Worm (Caenorhabditis elegans) whole organism, mixed stage, embryonic: ENCODE measurements around the gene vha-1.

Experiments used
- M03D4.4 ChIP-seq: sonication (generic microtip); optimal IDR thresholded peaks from 2 replicates; lab custom pipeline; 2017; ENCODE audit warnings: mild to moderate bottlenecking, missing genetic modification characterization, missing compliant biosample characterization
- bed-3 ChIP-seq: fragments of 200-800 bp; sonication (Bioruptor generic); optimal IDR thresholded peaks from 3 replicates; lab custom pipeline; 2018; ENCODE audit warnings: mild to moderate bottlenecking, missing genetic modification characterization, moderate library complexity, missing compliant biosample characterization
- blmp-1 ChIP-seq: fragments of 150-350 bp; optimal IDR thresholded peaks from 2 replicates; lab custom pipeline; 2014; ENCODE audit warnings: missing biosample characterization, missing genetic modification characterization
- ceh-39 ChIP-seq: fragments of 150-350 bp; optimal IDR thresholded peaks from 2 replicates; lab custom pipeline; 2014; ENCODE audit warnings: missing biosample characterization, missing genetic modification characterization
- ceh-43 ChIP-seq: fragments of 200-800 bp; sonication (Bioruptor generic); optimal IDR thresholded peaks from 2 replicates; lab custom pipeline; 2018; ENCODE audit warnings: mild to moderate bottlenecking, missing genetic modification characterization, moderate library complexity, missing compliant biosample characterization
- ceh-83 ChIP-seq: fragments of 200-800 bp; sonication (Bioruptor generic); optimal IDR thresholded peaks from 2 replicates; lab custom pipeline; 2018; ENCODE audit warnings: mild to moderate bottlenecking, missing genetic modification characterization, missing compliant biosample characterization
- ces-1 ChIP-seq: fragments of 150-350 bp; optimal IDR thresholded peaks from 2 replicates; lab custom pipeline; 2014; ENCODE audit warnings: missing biosample characterization, missing genetic modification reagents, missing genetic modification characterization
- cnd-1 ChIP-seq: fragments of 200-800 bp; sonication (Bioruptor generic); optimal IDR thresholded peaks from 2 replicates; lab custom pipeline; 2018; ENCODE audit warnings: mild to moderate bottlenecking, missing genetic modification characterization, missing compliant biosample characterization
- drap-1 ChIP-seq: fragments of 200-800 bp; sonication (Bioruptor generic); optimal IDR thresholded peaks from 3 replicates; lab custom pipeline; 2018; ENCODE audit warnings: mild to moderate bottlenecking, missing genetic modification characterization, missing compliant biosample characterization
- elt-1 ChIP-seq: sonication (generic microtip); optimal IDR thresholded peaks from 2 replicates; lab custom pipeline; 2017; ENCODE audit warnings: missing genetic modification characterization, mild to moderate bottlenecking, missing compliant biosample characterization, antibody characterized with exemption, moderate library complexity, borderline replicate concordance; ENCODE audit not compliant: insufficient read depth
- ham-2 ChIP-seq: fragments of 200-800 bp; sonication (Bioruptor generic); optimal IDR thresholded peaks from 2 replicates; lab custom pipeline; 2018; ENCODE audit warnings: mild to moderate bottlenecking, missing genetic modification characterization, missing compliant biosample characterization
- hlh-1 ChIP-seq: fragments of 150-350 bp; optimal IDR thresholded peaks from 2 replicates; lab custom pipeline; 2014; ENCODE audit warnings: missing biosample characterization, missing genetic modification reagents, missing genetic modification characterization
- lin-13 ChIP-seq: fragments of 150-350 bp; optimal IDR thresholded peaks from 2 replicates; lab custom pipeline; 2014; ENCODE audit warnings: missing biosample characterization, missing genetic modification characterization
- lin-32 ChIP-seq: fragments of 200-800 bp; sonication (Bioruptor generic); optimal IDR thresholded peaks from 2 replicates; lab custom pipeline; 2018; ENCODE audit warnings: mild to moderate bottlenecking, missing genetic modification characterization, missing compliant biosample characterization
- lsy-2 ChIP-seq: fragments of 150-350 bp; optimal IDR thresholded peaks from 2 replicates; lab custom pipeline; 2014; ENCODE audit warnings: missing biosample characterization, missing genetic modification characterization
- mab-5 ChIP-seq: fragments of 150-350 bp; optimal IDR thresholded peaks from 2 replicates; lab custom pipeline; 2014; ENCODE audit warnings: missing biosample characterization, missing genetic modification characterization
- mep-1 ChIP-seq: fragments of 150-350 bp; optimal IDR thresholded peaks from 2 replicates; lab custom pipeline; 2017; ENCODE audit warnings: missing biosample characterization, missing genetic modification reagents, missing genetic modification characterization, inconsistent platforms
- mls-2 ChIP-seq: sonication (generic microtip); optimal IDR thresholded peaks from 2 replicates; lab custom pipeline; 2016; ENCODE audit warnings: mild to moderate bottlenecking, missing genetic modification characterization, moderate library complexity, missing compliant biosample characterization
- nhr-12 ChIP-seq: fragments of 150-350 bp; optimal IDR thresholded peaks from 2 replicates; lab custom pipeline; 2014; ENCODE audit warnings: missing biosample characterization, missing genetic modification characterization
- nhr-2 ChIP-seq: fragments of 150-350 bp; optimal IDR thresholded peaks from 2 replicates; lab custom pipeline; 2014; ENCODE audit warnings: missing biosample characterization, missing genetic modification characterization
- nhr-237 ChIP-seq: fragments of 150-350 bp; optimal IDR thresholded peaks from 2 replicates; lab custom pipeline; 2014; ENCODE audit warnings: missing biosample characterization, missing genetic modification characterization
- nhr-28 ChIP-seq: fragments of 150-350 bp; optimal IDR thresholded peaks from 2 replicates; lab custom pipeline; 2014; ENCODE audit warnings: missing biosample characterization, missing genetic modification characterization
- nhr-76 ChIP-seq: sonication (generic microtip); optimal IDR thresholded peaks from 2 replicates; lab custom pipeline; 2017; ENCODE audit warnings: missing biosample characterization, missing genetic modification characterization
- pha-4 ChIP-seq: fragments of 150-350 bp; optimal IDR thresholded peaks from 2 replicates; lab custom pipeline; 2018; ENCODE audit warnings: missing biosample characterization, missing genetic modification reagents, missing genetic modification characterization
- sem-2 ChIP-seq: fragments of 200-800 bp; sonication (Bioruptor generic); optimal IDR thresholded peaks from 2 replicates; lab custom pipeline; 2018; ENCODE audit warnings: mild to moderate bottlenecking, missing genetic modification characterization, missing compliant biosample characterization
- sptf-1 ChIP-seq: sonication (generic microtip); optimal IDR thresholded peaks from 2 replicates; lab custom pipeline; 2017; ENCODE audit warnings: mild to moderate bottlenecking, missing genetic modification characterization, moderate library complexity, missing compliant biosample characterization
- tbx-8 ChIP-seq: fragments of 200-800 bp; sonication (Bioruptor generic); optimal IDR thresholded peaks from 2 replicates; lab custom pipeline; 2018; ENCODE audit warnings: mild to moderate bottlenecking, missing genetic modification characterization, moderate library complexity, missing compliant biosample characterization
- unc-120 ChIP-seq: sonication (generic microtip); optimal IDR thresholded peaks from 2 replicates; lab custom pipeline; 2017; ENCODE audit warnings: missing genetic modification characterization, missing compliant biosample characterization; ENCODE audit not compliant: poor library complexity, severe bottlenecking
- unc-39 ChIP-seq: fragments of 150-350 bp; optimal IDR thresholded peaks from 2 replicates; lab custom pipeline; 2014; ENCODE audit warnings: missing biosample characterization, missing genetic modification characterization
- unc-62 ChIP-seq: fragments of 150-350 bp; optimal IDR thresholded peaks from 2 replicates; lab custom pipeline; 2014; ENCODE audit warnings: missing biosample characterization, missing genetic modification reagents, missing genetic modification characterization
- zip-8 ChIP-seq: fragments of 150-350 bp; optimal IDR thresholded peaks from 2 replicates; lab custom pipeline; 2014; ENCODE audit warnings: missing biosample characterization, missing genetic modification characterization

Gene vha-1

ce11 chrIII:9817894-9818293, 36.8 kb downstream of the vha-1 start:
- TF ChIP-seq mls-2 (tag; lab: Kevin White, UChicago) = no peak
- TF ChIP-seq lsy-2 = peak; percentile 81
- no peak for TF ChIP-seq drap-1 (GFP tag; lab: Kevin White, UChicago)

- TF ChIP-seq sptf-1 (tag; lab: Kevin White, UChicago) (peak; percentile 37), nhr-28 (tag; lab: Kevin White, UChicago) (no peak), ces-1 (GFP tag; lab: Kevin White, UChicago) (no peak), mab-5 (tag; lab: Kevin White, UChicago) (no peak), M03D4.4 (tag; lab: Kevin White, UChicago) (no peak), pha-4 (tag; lab: Kevin White, UChicago) (peak; percentile 23), unc-120 (tag; lab: Kevin White, UChicago) (no peak), ceh-43 (GFP tag; lab: Kevin White, UChicago) (no peak), mep-1 (peak; percentile 49), unc-62 (GFP tag; lab: Kevin White, UChicago) (no peak), cnd-1 (tag; lab: Kevin White, UChicago) (peak; percentile 46), nhr-2 (tag; lab: Kevin White, UChicago) (no peak), unc-39 (tag; lab: Kevin White, UChicago) (no peak), lsy-2 (peak; percentile 4), lin-13 (tag; lab: Kevin White, UChicago) (peak; percentile 14), ceh-83 (GFP tag; lab: Kevin White, UChicago) (no peak)
These were observed 37.7 kb downstream of the vha-1 start, which contains the start of gene panl-3 for ce11 chrIII:9818763-9819162. Gene panl-3, plus strand, starts transcription at chrIII:9819056.

ce11 chrIII:9822942-9823341, 41.9 kb downstream of the vha-1 start, which contains the start of gene arl-5:
Gene arl-5, plus strand, starts transcription at chrIII:9823242.
- TF ChIP-seq mab-5 (tag; lab: Kevin White, UChicago) = no peak
- TF ChIP-seq M03D4.4 (tag; lab: Kevin White, UChicago) = no peak
- TF ChIP-seq nhr-76 (tag; lab: Kevin White, UChicago) = no peak
- TF ChIP-seq ces-1 (GFP tag; lab: Kevin White, UChicago) = no peak
- TF ChIP-seq bed-3 (GFP tag; lab: Kevin White, UChicago) = no peak
- TF ChIP-seq sptf-1 (tag; lab: Kevin White, UChicago) = no peak
- TF ChIP-seq nhr-28 (tag; lab: Kevin White, UChicago) = no peak
- TF ChIP-seq lin-13 (tag; lab: Kevin White, UChicago) = no peak
- TF ChIP-seq sem-2 (GFP tag; lab: Kevin White, UChicago) = no peak
- no peak for TF ChIP-seq tbx-8 (GFP tag; lab: Kevin White, UChicago)
- no peak for TF ChIP-seq drap-1 (GFP tag; lab: Kevin White, UChicago)
- TF ChIP-seq nhr-237 = no peak
- no peak for TF ChIP-seq nhr-12 (tag; lab: Kevin White, UChicago)
- TF ChIP-seq nhr-2 (tag; lab: Kevin White, UChicago) = no peak
- no peak for TF ChIP-seq zip-8 (tag; lab: Kevin White, UChicago)
- no peak for TF ChIP-seq ham-2 (GFP tag; lab: Kevin White, UChicago)
- no peak for TF ChIP-seq ceh-39 (tag; lab: Kevin White, UChicago)
- no peak for TF ChIP-seq hlh-1 (tag; lab: Kevin White, UChicago)
- no peak for TF ChIP-seq ceh-43 (GFP tag; lab: Kevin White, UChicago)

- TF ChIP-seq unc-120 (tag; lab: Kevin White, UChicago) (no peak), nhr-237 (no peak), ceh-83 (GFP tag; lab: Kevin White, UChicago) (no peak), lsy-2 (no peak)
- TF ChIP-seq, all 35 proteins: peak for 0
These were observed 42.7 kb downstream of the vha-1 start for ce11 chrIII:9823748-9824147.

- TF ChIP-seq ham-2 (GFP tag; lab: Kevin White, UChicago) (no peak), lin-32 (GFP tag; lab: Kevin White, UChicago) (no peak), ceh-83 (GFP tag; lab: Kevin White, UChicago) (no peak), sptf-1 (tag; lab: Kevin White, UChicago) (no peak), unc-62 (GFP tag; lab: Kevin White, UChicago) (no peak), elt-1 (tag; lab: Kevin White, UChicago) (no peak), tbx-8 (GFP tag; lab: Kevin White, UChicago) (no peak), nhr-2 (tag; lab: Kevin White, UChicago) (no peak), blmp-1 (tag; lab: Kevin White, UChicago) (no peak)
These were observed 43.4 kb downstream of the vha-1 start, which contains the start of gene lin-52 for ce11 chrIII:9824330-9824934. Gene lin-52, minus strand, starts transcription at chrIII:9824750.
